Fruit fly (Drosophila melanogaster) Kc167 (cell line): Measurements from ENCODE around the gene CG44437.
"Not testable (repeated sequence)": the region's sequence is repeated elsewhere in the genome, so short reads cannot be mapped to it uniquely, and the experiment has no call there.

Experiments
- Myc ChIP-seq: fragments of >200 bp; optimal IDR thresholded peaks from 2 replicates; lab custom pipeline; 2017; ENCODE audit warnings: missing external identifiers
- Sin3A ChIP-seq: fragments of >200 bp; optimal IDR thresholded peaks from 2 replicates; lab custom pipeline; 2018; ENCODE audit warnings: missing external identifiers
- h ChIP-seq: fragments of >200 bp; optimal IDR thresholded peaks from 3 replicates; lab custom pipeline; 2018; ENCODE audit warnings: missing external identifiers
- insv ChIP-seq: fragments of >200 bp; optimal IDR thresholded peaks from 3 replicates; lab custom pipeline; 2018; ENCODE audit warnings: missing external identifiers
- psq ChIP-seq: fragments of >200 bp; optimal IDR thresholded peaks from 2 replicates; lab custom pipeline; 2017; ENCODE audit warnings: missing external identifiers
- ttk ChIP-seq: sonication (Bioruptor generic); optimal IDR thresholded peaks from 2 replicates; lab custom pipeline; 2017; ENCODE audit warnings: missing external identifiers

Gene CG44437

DNA sequence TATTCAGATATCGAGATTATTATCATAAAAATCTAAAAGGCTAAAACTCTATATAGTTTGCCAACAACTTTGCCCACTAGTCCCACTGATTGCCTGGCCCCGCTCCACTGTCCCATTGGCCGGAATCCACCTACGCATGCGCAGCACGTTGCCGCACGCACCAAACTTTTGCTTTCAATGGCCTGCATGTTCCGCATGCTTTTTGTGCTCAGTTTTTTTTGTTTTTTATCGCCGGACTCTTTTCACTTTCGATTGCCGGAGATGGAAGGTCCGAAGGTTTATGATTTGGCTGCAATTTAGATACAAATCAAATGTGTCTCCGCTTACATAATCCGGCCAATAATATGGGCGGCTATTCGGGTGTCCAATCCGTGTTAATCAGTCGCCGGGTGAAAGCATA lies 9.8 kb downstream of the CG44437 start:
- TF ChIP-seq Sin3A (lab: Kevin White, UChicago), result no peak
- TF ChIP-seq Myc (lab: Kevin White, UChicago), result no peak
- TF ChIP-seq ttk (lab: Kevin White, UChicago), result no peak
- no peak for TF ChIP-seq h (lab: Kevin White, UChicago)
- TF ChIP-seq insv (lab: Kevin White, UChicago), result no peak
- no peak for TF ChIP-seq psq

DNA sequence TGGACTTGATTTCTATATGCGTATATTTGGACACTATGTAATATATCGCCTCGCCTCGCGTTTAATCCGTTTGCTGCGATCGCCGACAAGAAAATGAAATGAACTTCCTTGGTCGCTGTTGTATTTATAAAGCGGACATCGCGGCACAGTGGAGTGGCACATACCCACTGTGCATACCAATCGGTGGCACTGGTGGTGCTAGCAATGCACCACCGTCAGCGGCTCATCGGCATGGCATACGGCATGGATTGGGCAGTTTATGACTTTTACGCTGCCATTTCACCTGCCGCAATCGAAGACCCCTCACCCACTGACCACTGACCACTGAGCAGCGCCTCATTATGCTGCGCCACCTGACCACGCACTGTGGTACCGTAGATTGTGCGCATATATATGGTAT lies 10.3 kb downstream of the CG44437 start, which contains the start of gene CG12723:
TSS of gene CG12723 (minus strand) at position 101 of the 400 bp plus-strand sequence.
- TF ChIP-seq Myc (lab: Kevin White, UChicago), result no peak
- TF ChIP-seq h (lab: Kevin White, UChicago), result no peak
- TF ChIP-seq insv (lab: Kevin White, UChicago), result no peak
- no peak for TF ChIP-seq Sin3A (lab: Kevin White, UChicago)
- TF ChIP-seq psq, result no peak
- no peak for TF ChIP-seq ttk (lab: Kevin White, UChicago)

DNA sequence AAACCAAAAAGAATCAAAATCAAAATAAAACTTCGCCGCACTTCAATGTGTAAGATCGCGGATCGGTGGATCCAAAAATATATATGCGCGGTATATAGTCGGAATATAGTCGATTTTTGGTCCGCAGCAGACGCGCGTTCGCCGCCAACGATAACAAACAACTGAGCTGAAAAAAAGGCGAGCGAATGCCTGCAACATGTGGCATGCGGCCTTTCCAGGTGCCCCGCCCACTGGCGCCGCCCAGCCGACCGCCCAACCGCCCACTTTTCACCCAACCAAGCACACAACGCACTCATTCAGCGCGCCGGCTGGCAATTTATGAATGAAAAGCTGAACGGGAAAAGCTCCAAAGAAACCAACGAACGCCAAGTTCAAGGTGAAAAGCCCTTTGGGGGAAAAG lies 13.0 kb downstream of the CG44437 start, which contains the start of gene Lgr4:
TSS of gene Lgr4 (minus strand) at position 133 of the 400 bp plus-strand sequence.
- TF ChIP-seq Myc (lab: Kevin White, UChicago), result no peak
- no peak for TF ChIP-seq psq
- TF ChIP-seq insv (lab: Kevin White, UChicago), result no peak
- TF ChIP-seq Sin3A (lab: Kevin White, UChicago), result no peak
- TF ChIP-seq ttk (lab: Kevin White, UChicago), result no peak
- TF ChIP-seq h (lab: Kevin White, UChicago), result no peak

DNA sequence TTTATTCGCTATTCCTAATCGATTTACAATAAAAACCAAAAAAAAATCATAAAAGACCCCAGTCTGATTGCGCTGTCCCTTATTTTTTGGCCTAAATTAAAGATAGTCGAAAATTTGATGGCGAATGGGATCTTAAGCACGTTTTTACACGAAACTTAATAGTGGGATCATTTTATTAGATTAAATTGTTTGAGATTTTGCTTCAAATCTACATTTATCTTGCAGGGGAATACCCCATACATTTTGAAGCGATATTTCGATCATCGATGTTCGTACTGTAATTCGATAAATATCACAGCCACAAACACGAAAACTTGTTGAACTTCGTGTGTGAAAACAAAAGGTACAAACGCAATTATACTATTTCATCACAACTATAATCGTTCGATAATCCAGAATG lies 17.9 kb downstream of the CG44437 start, which contains the start of gene CG32641:
TSS of gene CG32641 (plus strand) at position 301 of the 400 bp plus-strand sequence.
- TF ChIP-seq Sin3A (lab: Kevin White, UChicago); psq; Myc (lab: Kevin White, UChicago): not testable (repeated sequence)

DNA sequence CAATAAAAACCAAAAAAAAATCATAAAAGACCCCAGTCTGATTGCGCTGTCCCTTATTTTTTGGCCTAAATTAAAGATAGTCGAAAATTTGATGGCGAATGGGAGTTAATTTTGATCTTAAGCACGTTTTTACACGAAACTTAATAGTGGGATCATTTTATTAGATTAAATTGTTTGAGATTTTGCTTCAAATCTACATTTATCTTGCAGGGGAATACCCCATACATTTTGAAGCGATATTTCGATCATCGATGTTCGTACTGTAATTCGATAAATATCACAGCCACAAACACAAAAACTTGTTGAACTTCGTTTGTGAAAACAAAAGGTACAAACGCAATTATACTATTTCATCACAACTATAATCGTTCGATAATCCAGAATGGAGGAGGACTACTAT lies 24.3 kb downstream of the CG44437 start, which contains the start of gene CG32640:
TSS of gene CG32640 (plus strand) at position 286 of the 400 bp plus-strand sequence.
- not testable (repeated sequence) for TF ChIP-seq insv, Sin3A, h (lab: Kevin White, UChicago)

DNA sequence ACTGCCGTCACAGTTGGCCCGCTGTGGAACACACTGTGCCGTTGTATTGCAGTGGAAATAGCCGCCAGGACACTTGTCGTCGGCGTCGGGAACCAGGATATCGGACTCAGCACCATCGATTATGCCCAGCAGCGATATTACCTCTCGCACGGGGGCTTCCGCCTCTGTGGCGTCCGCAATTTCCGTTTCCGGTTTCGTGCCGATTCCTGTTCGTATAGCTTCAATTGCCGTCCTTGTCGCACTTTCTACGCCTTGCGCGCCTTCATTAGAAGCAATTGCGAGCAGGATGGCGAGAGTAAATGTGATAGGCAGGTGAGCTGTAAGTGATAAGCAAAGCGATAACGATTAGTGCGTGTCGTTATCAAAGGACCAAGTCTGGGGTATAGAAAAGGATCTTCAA lies 29.2 kb downstream of the CG44437 start:
- TF ChIP-seq insv (lab: Kevin White, UChicago) (no peak), psq (no peak), ttk (lab: Kevin White, UChicago) (no peak), Myc (lab: Kevin White, UChicago) (no peak), h (lab: Kevin White, UChicago) (no peak), Sin3A (lab: Kevin White, UChicago) (no peak)

DNA sequence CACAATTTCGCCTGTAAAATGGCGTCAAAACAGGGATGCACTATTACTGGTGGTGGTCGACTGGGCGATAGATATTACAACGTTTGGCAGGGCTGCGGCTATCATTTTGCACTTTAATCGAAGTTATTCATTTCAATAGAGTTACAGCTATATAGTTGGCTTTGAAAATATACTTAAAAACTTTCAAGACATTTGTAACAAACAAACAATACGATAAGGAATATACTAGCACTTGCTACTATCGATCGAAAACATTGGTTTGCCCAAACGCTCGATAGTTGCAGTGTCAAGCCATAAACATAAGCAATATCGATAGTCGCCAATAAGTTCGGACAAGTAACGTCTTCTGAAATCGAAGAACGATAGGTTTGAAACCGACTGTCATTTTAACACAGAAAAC lies 42.6 kb downstream of the CG44437 start, which contains the start of the genes Bap60 and CG12096:
TSS of gene Bap60 (minus strand) at position 28 of the 400 bp plus-strand sequence.
TSS of gene CG12096 (plus strand) at position 124 of the 400 bp plus-strand sequence.
- TF ChIP-seq Myc (lab: Kevin White, UChicago) (no peak), psq (no peak), h (lab: Kevin White, UChicago) (no peak), ttk (lab: Kevin White, UChicago) (no peak), insv (lab: Kevin White, UChicago) (no peak), Sin3A (lab: Kevin White, UChicago) (no peak)

DNA sequence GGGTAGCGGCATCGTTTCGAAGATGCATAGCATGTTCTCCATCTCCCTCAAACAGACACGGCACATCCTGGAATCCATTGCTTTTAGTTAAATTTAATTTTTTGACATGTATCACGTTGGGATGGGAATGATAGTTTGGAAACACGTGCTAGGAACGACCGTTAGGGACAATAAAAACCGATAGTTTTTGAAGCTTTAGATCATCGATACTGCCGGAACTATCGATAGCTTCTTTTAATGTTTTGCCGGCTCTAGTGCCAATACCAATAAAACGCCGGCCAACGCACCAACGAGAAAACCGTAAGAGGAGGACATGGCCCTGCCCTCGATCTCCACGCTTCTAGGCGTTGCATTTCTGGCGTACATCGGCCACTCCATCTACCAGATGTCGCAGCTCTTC lies 47.3 kb downstream of the CG44437 start, which contains the start of the genes CG4318 and CG4332:
TSS of gene CG4318 (minus strand) at position 142 of the 400 bp plus-strand sequence.
TSS of gene CG4332 (plus strand) at position 256 of the 400 bp plus-strand sequence.
- TF ChIP-seq h (lab: Kevin White, UChicago) (no peak), Sin3A (lab: Kevin White, UChicago) (no peak), Myc (lab: Kevin White, UChicago) (no peak), ttk (lab: Kevin White, UChicago) (no peak), psq (no peak), insv (lab: Kevin White, UChicago) (no peak)
